Worm (Caenorhabditis elegans) whole organism, midembryonic: ENCODE data around the gene gly-4.

Experiments
- flt-1 ChIP-seq: fragments of 200-800 bp; sonication (Bioruptor generic); IDR thresholded peaks from 2 replicates; pipeline ENCODE4 v1.3.6; 2022; ENCODE audit warnings: missing genetic modification characterization, missing compliant biosample characterization
- klf-2 ChIP-seq: fragments of 200-800 bp; sonication (Bioruptor generic); conservative IDR thresholded peaks from 2 replicates; pipeline ENCODE4 v1.3.6; 2022; ENCODE audit warnings: missing genetic modification reagents, missing genetic modification characterization, missing compliant biosample characterization
- ref-1 ChIP-seq: fragments of 200-800 bp; sonication (Bioruptor generic); conservative IDR thresholded peaks from 2 replicates; pipeline ENCODE4 v1.3.6; 2022; ENCODE audit warnings: missing genetic modification reagents, missing genetic modification characterization, missing compliant biosample characterization
- tab-1 ChIP-seq: fragments of 200-800 bp; sonication (Bioruptor generic); IDR thresholded peaks from 2 replicates; pipeline ENCODE4 v1.3.6; 2022; ENCODE audit warnings: missing genetic modification characterization, missing compliant biosample characterization
- ztf-29 ChIP-seq: fragments of 200-800 bp; sonication (Bioruptor generic); IDR thresholded peaks from 2 replicates; pipeline ENCODE4 v1.3.6; 2022; ENCODE audit warnings: missing genetic modification reagents, missing genetic modification characterization, missing compliant biosample characterization

DNA sequence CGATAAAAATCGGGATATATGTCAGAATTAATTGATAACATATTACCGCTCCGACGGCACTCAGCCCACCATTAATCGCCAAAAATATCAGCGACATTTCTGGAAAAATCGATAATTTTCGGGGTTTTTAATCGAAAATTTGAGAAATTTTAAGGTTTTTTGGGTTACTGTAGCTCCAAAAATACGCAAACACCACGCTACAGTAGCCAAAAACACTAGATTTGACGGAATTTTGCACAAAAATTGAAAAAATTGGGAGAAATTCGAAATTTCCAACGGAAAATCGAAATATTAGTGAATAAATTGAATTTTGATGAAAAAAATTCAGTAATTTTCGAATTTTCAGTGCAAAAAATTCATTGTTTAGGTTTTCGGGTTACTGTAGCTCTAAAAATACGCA is 39.1 kb upstream of the gly-4 start, which contains the start of gene algn-7:
- TF ChIP-seq flt-1 = no peak
- TF ChIP-seq tab-1 = no peak
- TF ChIP-seq ztf-29 = no peak
- no peak for TF ChIP-seq klf-2 (GFP tag; lab: Robert Waterston, UW)
- TF ChIP-seq ref-1 (GFP tag; lab: Robert Waterston, UW) = no peak
